Fruit fly (Drosophila melanogaster) whole organism, embryonic: ENCODE measurements around the gene CG11679.
A peak's percentile ranks its signal among the peaks of the same experiment; 100 is the strongest.

Experiments used
- Bgb ChIP-seq: fragments of 200-800 bp; sonication (Bioruptor generic); IDR thresholded peaks from 2 replicates; pipeline ENCODE4 v1.3.6; 2022; ENCODE audit warnings: missing biosample characterization, missing genetic modification characterization; ENCODE audit not compliant: partially characterized antibody
- CG1024 ChIP-seq: fragments of 200-800 bp; sonication (Bioruptor generic); IDR thresholded peaks from 2 replicates; pipeline ENCODE4 v1.3.6; 2022; ENCODE audit warnings: missing biosample characterization, missing genetic modification characterization
- CG11695 ChIP-seq: fragments of 200-800 bp; sonication (Bioruptor generic); IDR thresholded peaks from 3 replicates; pipeline ENCODE4 v1.3.6; 2022; ENCODE audit warnings: missing biosample characterization, missing genetic modification characterization
- CG12391 ChIP-seq: fragments of 200-800 bp; sonication (Bioruptor generic); optimal IDR thresholded peaks from 3 replicates; lab custom pipeline; 2018; ENCODE audit warnings: missing biosample characterization, mild to moderate bottlenecking, missing genetic modification characterization, moderate library complexity
- CG13775 ChIP-seq: fragments of 200-800 bp; sonication (Bioruptor generic); optimal IDR thresholded peaks from 3 replicates; lab custom pipeline; 2017; ENCODE audit warnings: missing biosample characterization, mild to moderate bottlenecking, missing genetic modification characterization
- CG14860 ChIP-seq: fragments of 200-800 bp; sonication (Bioruptor generic); IDR thresholded peaks from 3 replicates; pipeline ENCODE4 v1.3.6; 2022; ENCODE audit warnings: missing biosample characterization, missing genetic modification characterization; ENCODE audit not compliant: partially characterized antibody
- CG15514 ChIP-seq: fragments of 200-800 bp; sonication (Bioruptor generic); optimal IDR thresholded peaks from 3 replicates; lab custom pipeline; 2017; ENCODE audit warnings: missing biosample characterization, missing genetic modification characterization, mild to moderate bottlenecking, moderate library complexity, missing genetic modification reagents
- CG17802 ChIP-seq: fragments of 200-800 bp; sonication (Bioruptor generic); optimal IDR thresholded peaks from 2 replicates; lab custom pipeline; 2018; ENCODE audit warnings: missing biosample characterization, mild to moderate bottlenecking, missing genetic modification characterization, moderate library complexity
- CG31365 ChIP-seq: fragments of 200-800 bp; sonication (Bioruptor generic); optimal IDR thresholded peaks from 2 replicates; lab custom pipeline; 2018; ENCODE audit warnings: missing biosample characterization, mild to moderate bottlenecking, missing genetic modification characterization
- CG31388 ChIP-seq: fragments of 200-800 bp; sonication (Bioruptor generic); optimal IDR thresholded peaks from 2 replicates; lab custom pipeline; 2016; ENCODE audit warnings: missing biosample characterization, missing genetic modification characterization
- CG34224 ChIP-seq: fragments of 200-800 bp; sonication (Bioruptor generic); IDR thresholded peaks from 3 replicates; pipeline ENCODE4 v1.3.6; 2022; ENCODE audit warnings: missing biosample characterization, missing genetic modification characterization; ENCODE audit not compliant: partially characterized antibody
- CG42726 ChIP-seq: fragments of 200-800 bp; sonication (Bioruptor generic); IDR thresholded peaks from 2 replicates; pipeline ENCODE4 v1.3.6; 2022; ENCODE audit warnings: missing biosample characterization, missing genetic modification characterization; ENCODE audit not compliant: partially characterized antibody
- CG8924 ChIP-seq: fragments of 200-800 bp; optimal IDR thresholded peaks from 3 replicates; lab custom pipeline; 2019; ENCODE audit warnings: missing biosample characterization, mild to moderate bottlenecking, missing genetic modification characterization, moderate library complexity
- CHES-1-like ChIP-seq: fragments of 200-800 bp; sonication (Bioruptor generic); optimal IDR thresholded peaks from 2 replicates; lab custom pipeline; 2016; ENCODE audit warnings: missing biosample characterization, missing genetic modification characterization
- Dll ChIP-seq: fragments of 200-800 bp; sonication (Bioruptor generic); IDR thresholded peaks from 4 replicates; pipeline ENCODE4 v1.3.6; 2022; ENCODE audit warnings: missing biosample characterization, missing genetic modification characterization; ENCODE audit not compliant: partially characterized antibody
- Scr ChIP-seq: fragments of 200-800 bp; sonication (Bioruptor generic); IDR thresholded peaks from 2 replicates; pipeline ENCODE4 v1.3.6; 2022; ENCODE audit warnings: missing biosample characterization, missing genetic modification characterization; ENCODE audit not compliant: partially characterized antibody
- Sry-β ChIP-seq: fragments of 200-800 bp; sonication (Bioruptor generic); optimal IDR thresholded peaks from 2 replicates; lab custom pipeline; 2018; ENCODE audit warnings: missing biosample characterization, mild to moderate bottlenecking, missing genetic modification characterization, moderate library complexity
- Sry-δ ChIP-seq: fragments of 200-800 bp; sonication (Bioruptor generic); optimal IDR thresholded peaks from 2 replicates; lab custom pipeline; 2016; ENCODE audit warnings: missing biosample characterization, missing genetic modification characterization
- Xrp1 ChIP-seq: fragments of 200-800 bp; sonication (Bioruptor generic); IDR thresholded peaks from 2 replicates; pipeline ENCODE4 v1.3.6; 2022; ENCODE audit warnings: missing biosample characterization, missing genetic modification characterization
- ato ChIP-seq: fragments of 200-800 bp; sonication (Bioruptor generic); IDR thresholded peaks from 2 replicates; pipeline ENCODE4 v1.3.6; 2022; ENCODE audit warnings: missing biosample characterization, missing genetic modification characterization; ENCODE audit not compliant: partially characterized antibody
- cg ChIP-seq: fragments of 200-800 bp; sonication (Bioruptor generic); optimal IDR thresholded peaks from 3 replicates; lab custom pipeline; 2019; ENCODE audit warnings: missing biosample characterization, mild to moderate bottlenecking, missing genetic modification characterization, moderate library complexity
- da ChIP-seq: fragments of 200-800 bp; sonication (Bioruptor generic); optimal IDR thresholded peaks from 2 replicates; lab custom pipeline; 2016; ENCODE audit warnings: missing biosample characterization, missing genetic modification characterization
- disco-r ChIP-seq: fragments of 200-800 bp; sonication (Bioruptor generic); optimal IDR thresholded peaks from 2 replicates; lab custom pipeline; 2016; ENCODE audit warnings: missing biosample characterization, missing genetic modification characterization
- dm ChIP-seq: fragments of 200-800 bp; sonication (Bioruptor generic); optimal IDR thresholded peaks from 3 replicates; lab custom pipeline; 2016; ENCODE audit warnings: missing biosample characterization, missing genetic modification characterization
- exex ChIP-seq: fragments of 200-800 bp; sonication (Bioruptor generic); optimal IDR thresholded peaks from 4 replicates; lab custom pipeline; 2018; ENCODE audit warnings: missing biosample characterization, mild to moderate bottlenecking, missing genetic modification characterization, moderate library complexity
- gro ChIP-seq: fragments of 200-800 bp; sonication (Bioruptor generic); optimal IDR thresholded peaks from 2 replicates; lab custom pipeline; 2016; ENCODE audit warnings: missing biosample characterization, missing genetic modification characterization
- hb ChIP-seq: fragments of 200-800 bp; sonication (Bioruptor generic); IDR thresholded peaks from 3 replicates; pipeline ENCODE4 v1.3.6; 2022; ENCODE audit warnings: missing biosample characterization, missing genetic modification characterization; ENCODE audit not compliant: partially characterized antibody
- hbn ChIP-seq: fragments of 200-800 bp; sonication (Bioruptor generic); IDR thresholded peaks from 2 replicates; pipeline ENCODE4 v1.3.6; 2022; ENCODE audit warnings: missing biosample characterization, missing genetic modification characterization; ENCODE audit not compliant: partially characterized antibody
- kah ChIP-seq: fragments of 200-800 bp; sonication (Bioruptor generic); optimal IDR thresholded peaks from 2 replicates; lab custom pipeline; 2018; ENCODE audit warnings: missing biosample characterization, mild to moderate bottlenecking, missing genetic modification characterization
- lmd ChIP-seq: fragments of 200-800 bp; sonication (Bioruptor generic); IDR thresholded peaks from 2 replicates; pipeline ENCODE4 v1.3.6; 2022; ENCODE audit warnings: missing biosample characterization, missing genetic modification characterization
- nerfin-2 ChIP-seq: fragments of 200-800 bp; sonication (Bioruptor generic); IDR thresholded peaks from 2 replicates; pipeline ENCODE4 v1.3.6; 2022; ENCODE audit warnings: missing biosample characterization, missing genetic modification characterization; ENCODE audit not compliant: partially characterized antibody
- nmo ChIP-seq: fragments of 200-800 bp; sonication (Bioruptor generic); optimal IDR thresholded peaks from 2 replicates; lab custom pipeline; 2018; ENCODE audit warnings: missing biosample characterization, mild to moderate bottlenecking, missing genetic modification characterization, moderate library complexity
- phol ChIP-seq: fragments of 200-800 bp; sonication (Bioruptor generic); optimal IDR thresholded peaks from 3 replicates; lab custom pipeline; 2018; ENCODE audit warnings: missing biosample characterization, mild to moderate bottlenecking, missing genetic modification characterization, moderate library complexity
- row ChIP-seq: fragments of 200-800 bp; sonication (Bioruptor generic); IDR thresholded peaks from 3 replicates; pipeline ENCODE4 v1.3.6; 2022; ENCODE audit warnings: missing biosample characterization, missing genetic modification characterization
- sens ChIP-seq: fragments of 200-800 bp; sonication (Bioruptor generic); peaks from one replicate; lab custom pipeline; 2016; ENCODE audit warnings: missing biosample characterization, missing genetic modification characterization
- slbo ChIP-seq: fragments of 200-800 bp; sonication (Bioruptor generic); IDR thresholded peaks from 2 replicates; pipeline ENCODE4 v1.3.6; 2022; ENCODE audit warnings: missing biosample characterization, missing genetic modification characterization
- sqz ChIP-seq: fragments of 200-800 bp; sonication (Bioruptor generic); optimal IDR thresholded peaks from 3 replicates; lab custom pipeline; 2018; ENCODE audit warnings: missing biosample characterization, mild to moderate bottlenecking, missing genetic modification characterization
- stwl ChIP-seq: fragments of 200-800 bp; sonication (Bioruptor generic); optimal IDR thresholded peaks from 3 replicates; lab custom pipeline; 2018; ENCODE audit warnings: missing biosample characterization, mild to moderate bottlenecking, missing genetic modification characterization, moderate library complexity
- tna ChIP-seq: fragments of 200-800 bp; sonication (Bioruptor generic); IDR thresholded peaks from 2 replicates; pipeline ENCODE4 v1.3.6; 2022; ENCODE audit warnings: missing biosample characterization, missing genetic modification characterization; ENCODE audit not compliant: partially characterized antibody
- unc-4 ChIP-seq: fragments of 200-800 bp; sonication (Bioruptor generic); IDR thresholded peaks from 2 replicates; pipeline ENCODE4 v1.3.6; 2022; ENCODE audit warnings: missing biosample characterization, missing genetic modification characterization; ENCODE audit not compliant: partially characterized antibody

The CG11679 gene

dm6 chrX:15760447-15761297 lies 21.9 kb upstream of the CG11679 start, which contains the start of the genes Graf and mRpL3 (continued):
- TF ChIP-seq CG17802 (tag; lab: Kevin White, UChicago) (peak; percentile 74), hbn (GFP tag; lab: Robert Waterston, UW) (peak; percentile 77), CG42726 (GFP tag; lab: Robert Waterston, UW) (peak; percentile 88), CG1024 (GFP tag; lab: Robert Waterston, UW) (peak; percentile 11; the same call in 1 of the 2 replicates), Dll (peak; percentile 85; the same call in 3 of the 4 replicates), CG8924 (tag; lab: Kevin White, UChicago) (peak; percentile 30), stwl (peak; percentile 16), lmd (no peak), da (GFP tag; lab: Kevin White, UChicago) (no peak), CG12391 (no peak), Xrp1 (GFP tag; lab: Robert Waterston, UW) (no peak), unc-4 (GFP tag; lab: Robert Waterston, UW) (peak; percentile 80), Sry-β (GFP tag; lab: Kevin White, UChicago) (no peak), phol (peak; percentile 12), CG31388 (GFP tag; lab: Kevin White, UChicago) (no peak), row (GFP tag; lab: Robert Waterston, UW) (peak; percentile 57), disco-r (GFP tag; lab: Kevin White, UChicago) (no peak), sqz (GFP tag; lab: Kevin White, UChicago) (peak; percentile 52), CHES-1-like (GFP tag; lab: Kevin White, UChicago) (peak; percentile 20), exex (peak; percentile 8), hb (GFP tag; lab: Robert Waterston, UW) (peak; percentile 93), Scr (GFP tag; lab: Robert Waterston, UW) (peak; percentile 86), CG34224 (peak; percentile 87), tna (GFP tag; lab: Robert Waterston, UW) (peak; percentile 93), sens (GFP tag; lab: Kevin White, UChicago) (peak; percentile 58), CG11695 (0 out of 3 replicates have a peak, but pooled peaks have one; percentile 22), gro (GFP tag; lab: Kevin White, UChicago) (no peak), ato (GFP tag; lab: Robert Waterston, UW) (peak; percentile 90), nmo (GFP tag; lab: Kevin White, UChicago) (peak; percentile 17), slbo (no peak), nerfin-2 (peak; percentile 92), cg (GFP tag; lab: Kevin White, UChicago) (peak; percentile 41), Bgb (peak; percentile 93), dm (GFP tag; lab: Kevin White, UChicago) (peak; percentile 22), CG15514 (GFP tag; lab: Kevin White, UChicago) (peak; percentile 19), CG13775 (GFP tag; lab: Kevin White, UChicago) (peak; percentile 5), Sry-δ (GFP tag; lab: Kevin White, UChicago) (peak; percentile 68), kah (GFP tag; lab: Kevin White, UChicago) (peak; percentile 96), CG31365 (tag; lab: Kevin White, UChicago) (no peak), CG14860 (GFP tag; lab: Robert Waterston, UW) (peak; percentile 90)
